Worm (Caenorhabditis elegans) whole organism, late embryonic: ENCODE results near the gene F54D8.6.

Experiments used
- pqm-1 ChIP-seq: sonication (generic microtip); optimal IDR thresholded peaks from 2 replicates; lab custom pipeline; 2016; ENCODE audit warnings: missing genetic modification characterization, missing compliant biosample characterization
- rnt-1 ChIP-seq: sonication (generic microtip); optimal IDR thresholded peaks from 2 replicates; lab custom pipeline; 2016; ENCODE audit warnings: missing genetic modification characterization, missing compliant biosample characterization

- TF ChIP-seq rnt-1 (tag; lab: Kevin White, UChicago), result no peak
- TF ChIP-seq pqm-1 (tag; lab: Kevin White, UChicago), result no peak
Measured at ce11 chrIII:5098740-5099276, 4.0 kb upstream of the F54D8.6 start.
